Worm (Caenorhabditis elegans) whole organism, L2 larva: ENCODE measurements around the gene F15D4.6.
A peak's percentile ranks its signal among the peaks of the same experiment; 100 is the strongest.

Experiments
- C34F6.9 ChIP-seq: fragments of 150-350 bp; optimal IDR thresholded peaks from 2 replicates; lab custom pipeline; 2014; ENCODE audit warnings: missing biosample characterization, missing genetic modification characterization
- F13H6.1 ChIP-seq: sonication (generic microtip); optimal IDR thresholded peaks from 2 replicates; lab custom pipeline; 2016; ENCODE audit warnings: missing genetic modification characterization, missing compliant biosample characterization
- R02D3.7 ChIP-seq: fragments of 150-350 bp; optimal IDR thresholded peaks from 2 replicates; lab custom pipeline; 2014; ENCODE audit warnings: missing biosample characterization, missing genetic modification characterization
- Y55F3AM.14 ChIP-seq: fragments of 200-800 bp; sonication (Bioruptor generic); optimal IDR thresholded peaks from 2 replicates; lab custom pipeline; 2018; ENCODE audit warnings: mild to moderate bottlenecking, missing genetic modification characterization, missing compliant biosample characterization
- ZK546.5 ChIP-seq: sonication (generic microtip); optimal IDR thresholded peaks from 2 replicates; lab custom pipeline; 2017; ENCODE audit warnings: missing biosample characterization, missing genetic modification characterization
- alr-1 ChIP-seq: fragments of 150-350 bp; optimal IDR thresholded peaks from 2 replicates; lab custom pipeline; 2014; ENCODE audit warnings: missing biosample characterization, missing genetic modification characterization
- aly-2 ChIP-seq: fragments of 150-350 bp; optimal IDR thresholded peaks from 2 replicates; lab custom pipeline; 2014; ENCODE audit warnings: missing biosample characterization, missing genetic modification characterization
- ama-1 ChIP-seq: fragments of 150-350 bp; optimal IDR thresholded peaks from 2 replicates; lab custom pipeline; 2018; ENCODE audit warnings: inconsistent platforms
- blmp-1 ChIP-seq: sonication (generic microtip); optimal IDR thresholded peaks from 2 replicates; lab custom pipeline; 2017; ENCODE audit warnings: missing genetic modification characterization, mild to moderate bottlenecking, missing compliant biosample characterization, antibody characterized with exemption, moderate library complexity; ENCODE audit not compliant: insufficient read depth
- ceh-16 ChIP-seq: fragments of 150-350 bp; optimal IDR thresholded peaks from 2 replicates; lab custom pipeline; 2014; ENCODE audit warnings: missing biosample characterization, missing genetic modification characterization
- ceh-82 ChIP-seq: fragments of 150-350 bp; optimal IDR thresholded peaks from 2 replicates; lab custom pipeline; 2014; ENCODE audit warnings: missing biosample characterization, missing genetic modification characterization
- crh-2 ChIP-seq: sonication (generic microtip); optimal IDR thresholded peaks from 2 replicates; lab custom pipeline; 2017; ENCODE audit warnings: missing biosample characterization, missing genetic modification characterization
- dmd-4 ChIP-seq: sonication (generic microtip); optimal IDR thresholded peaks from 2 replicates; lab custom pipeline; 2017; ENCODE audit warnings: missing biosample characterization, missing genetic modification characterization
- egl-27 ChIP-seq: sonication (generic microtip); optimal IDR thresholded peaks from 3 replicates; lab custom pipeline; 2017; ENCODE audit warnings: missing biosample characterization, missing genetic modification reagents, missing genetic modification characterization
- elt-1 ChIP-seq: fragments of 150-350 bp; optimal IDR thresholded peaks from 2 replicates; lab custom pipeline; 2014; ENCODE audit warnings: missing biosample characterization, missing genetic modification characterization
- elt-3 ChIP-seq: sonication (generic microtip); optimal IDR thresholded peaks from 2 replicates; lab custom pipeline; 2017; ENCODE audit warnings: missing biosample characterization, missing genetic modification characterization
- fos-1 ChIP-seq: fragments of 150-350 bp; optimal IDR thresholded peaks from 2 replicates; lab custom pipeline; 2014; ENCODE audit warnings: missing biosample characterization, missing genetic modification characterization
- gmeb-1 ChIP-seq: fragments of 150-350 bp; optimal IDR thresholded peaks from 2 replicates; lab custom pipeline; 2014; ENCODE audit warnings: missing biosample characterization, missing genetic modification characterization
- lin-11 ChIP-seq: fragments of 150-350 bp; sonication (generic microtip); optimal IDR thresholded peaks from 2 replicates; lab custom pipeline; 2014; ENCODE audit warnings: missing biosample characterization, missing genetic modification characterization, inconsistent platforms, mixed read lengths
- lin-13 ChIP-seq: fragments of 150-350 bp; optimal IDR thresholded peaks from 2 replicates; lab custom pipeline; 2014; ENCODE audit warnings: missing biosample characterization, missing genetic modification reagents, missing genetic modification characterization
- lin-39 ChIP-seq: fragments of 150-350 bp; optimal IDR thresholded peaks from 2 replicates; lab custom pipeline; 2014; ENCODE audit warnings: missing biosample characterization, missing genetic modification reagents, missing genetic modification characterization
- lsy-2 ChIP-seq, 2 experiments: fragments of 150-350 bp in 1 of 2; sonication (generic microtip) in 1 of 2; optimal IDR thresholded peaks; 2 replicates each; lab custom pipeline; 2014 to 2017; ENCODE audit warnings: missing biosample characterization in 2 of 2, missing genetic modification characterization in 2 of 2
- mab-5 ChIP-seq: fragments of 150-350 bp; optimal IDR thresholded peaks from 2 replicates; lab custom pipeline; 2014; ENCODE audit warnings: missing biosample characterization, missing genetic modification characterization
- mbf-1 ChIP-seq: sonication (generic microtip); optimal IDR thresholded peaks from 2 replicates; lab custom pipeline; 2017; ENCODE audit warnings: missing biosample characterization, missing genetic modification characterization
- mdl-1 ChIP-seq, 2 experiments: fragments of 150-350 bp in 1 of 2; sonication (generic microtip) in 1 of 2; optimal IDR thresholded peaks; 2 replicates each; lab custom pipeline; 2017; ENCODE audit warnings: missing biosample characterization in 2 of 2, missing genetic modification characterization in 2 of 2
- nhr-10 ChIP-seq: sonication (generic microtip); optimal IDR thresholded peaks from 2 replicates; lab custom pipeline; 2017; ENCODE audit warnings: missing biosample characterization, missing genetic modification characterization
- nhr-11 ChIP-seq: fragments of 150-350 bp; optimal IDR thresholded peaks from 2 replicates; lab custom pipeline; 2014; ENCODE audit warnings: missing biosample characterization, missing genetic modification characterization
- nhr-12 ChIP-seq: fragments of 150-350 bp; optimal IDR thresholded peaks from 2 replicates; lab custom pipeline; 2014; ENCODE audit warnings: missing biosample characterization, missing genetic modification characterization
- nhr-129 ChIP-seq: fragments of 150-350 bp; optimal IDR thresholded peaks from 2 replicates; lab custom pipeline; 2014; ENCODE audit warnings: missing biosample characterization, missing genetic modification characterization
- nhr-21 ChIP-seq: fragments of 150-350 bp; optimal IDR thresholded peaks from 2 replicates; lab custom pipeline; 2014; ENCODE audit warnings: missing biosample characterization, missing genetic modification characterization
- nhr-23 ChIP-seq: fragments of 150-350 bp; optimal IDR thresholded peaks from 2 replicates; lab custom pipeline; 2014; ENCODE audit warnings: missing biosample characterization, missing genetic modification reagents, missing genetic modification characterization
- nhr-237 ChIP-seq: fragments of 150-350 bp; optimal IDR thresholded peaks from 2 replicates; lab custom pipeline; 2014; ENCODE audit warnings: missing biosample characterization, missing genetic modification characterization
- nhr-25 ChIP-seq: fragments of 150-350 bp; sonication (generic microtip); optimal IDR thresholded peaks from 3 replicates; lab custom pipeline; 2014; ENCODE audit warnings: missing biosample characterization, missing genetic modification characterization
- nhr-6 ChIP-seq: fragments of 150-350 bp; optimal IDR thresholded peaks from 2 replicates; lab custom pipeline; 2014; ENCODE audit warnings: missing biosample characterization, missing genetic modification characterization
- nhr-77 ChIP-seq: fragments of 150-350 bp; optimal IDR thresholded peaks from 2 replicates; lab custom pipeline; 2014; ENCODE audit warnings: missing biosample characterization, missing genetic modification characterization
- peb-1 ChIP-seq: fragments of 150-350 bp; optimal IDR thresholded peaks from 2 replicates; lab custom pipeline; 2014; ENCODE audit warnings: missing biosample characterization, missing genetic modification characterization
- sem-4 ChIP-seq: fragments of 150-350 bp; optimal IDR thresholded peaks from 2 replicates; lab custom pipeline; 2014; ENCODE audit warnings: missing biosample characterization, missing genetic modification reagents, missing genetic modification characterization
- skn-1 ChIP-seq: sonication (generic microtip); optimal IDR thresholded peaks from 2 replicates; lab custom pipeline; 2017; ENCODE audit warnings: missing biosample characterization, missing genetic modification characterization
- sma-3 ChIP-seq: sonication (generic microtip); optimal IDR thresholded peaks from 2 replicates; lab custom pipeline; 2016; ENCODE audit warnings: missing genetic modification reagents, missing genetic modification characterization, missing compliant biosample characterization
- sma-9 ChIP-seq, 2 experiments: fragments of 150-350 bp in 1 of 2; sonication (generic microtip) in 1 of 2; optimal IDR thresholded peaks; 2 replicates each; lab custom pipeline; 2014 to 2016; ENCODE audit warnings: missing genetic modification characterization in 2 of 2, mild to moderate bottlenecking in 1 of 2, missing biosample characterization in 1 of 2, missing compliant biosample characterization in 1 of 2, missing genetic modification reagents in 1 of 2, moderate library complexity in 1 of 2
- snpc-4 ChIP-seq: fragments of 150-350 bp; optimal IDR thresholded peaks from 2 replicates; lab custom pipeline; 2014; ENCODE audit warnings: missing biosample characterization, missing genetic modification characterization
- unc-39 ChIP-seq: fragments of 150-350 bp; optimal IDR thresholded peaks from 2 replicates; lab custom pipeline; 2014; ENCODE audit warnings: missing biosample characterization, missing genetic modification characterization
- unc-55 ChIP-seq: fragments of 150-350 bp; sonication (generic microtip); optimal IDR thresholded peaks from 3 replicates; lab custom pipeline; 2014; ENCODE audit warnings: missing biosample characterization, missing genetic modification reagents, missing genetic modification characterization
- unc-62 ChIP-seq: fragments of 150-350 bp; optimal IDR thresholded peaks from 2 replicates; lab custom pipeline; 2014; ENCODE audit warnings: missing biosample characterization, missing genetic modification reagents, missing genetic modification characterization
- zag-1 ChIP-seq: fragments of 150-350 bp; optimal IDR thresholded peaks from 2 replicates; lab custom pipeline; 2014; ENCODE audit warnings: missing biosample characterization, missing genetic modification characterization
- ztf-1 ChIP-seq: fragments of 200-800 bp; sonication (Bioruptor generic); conservative IDR thresholded peaks from 2 replicates; pipeline ENCODE4 v1.3.6; 2022; ENCODE audit warnings: missing genetic modification characterization, missing compliant biosample characterization
- ztf-11 ChIP-seq: sonication (generic microtip); optimal IDR thresholded peaks from 2 replicates; lab custom pipeline; 2017; ENCODE audit warnings: missing biosample characterization, missing genetic modification characterization
- ztf-4 ChIP-seq: fragments of 150-350 bp; optimal IDR thresholded peaks from 2 replicates; lab custom pipeline; 2014; ENCODE audit warnings: missing biosample characterization, missing genetic modification characterization

The F15D4.6 gene

ce11 chrII:13291406-13292124, 42.6 kb downstream of the F15D4.6 start (continued):
- TF ChIP-seq lin-11 (tag; lab: Kevin White, UChicago): no peak
- no peak for TF ChIP-seq nhr-11
- TF ChIP-seq elt-1: no peak
- TF ChIP-seq, all 48 proteins: peak for 21

ce11 chrII:13292913-13293312, 43.9 kb downstream of the F15D4.6 start:
- TF ChIP-seq nhr-11 (no peak), mdl-1 (tag; optimal IDR thresholded peaks at IDR 0.05; lab: Kevin White, UChicago) (no peak), nhr-10 (tag; lab: Kevin White, UChicago) (no peak), elt-3 (tag; lab: Kevin White, UChicago) (no peak), R02D3.7 (tag; lab: Kevin White, UChicago) (no peak), alr-1 (no peak), nhr-25 (tag; lab: Kevin White, UChicago) (no peak), fos-1 (tag; lab: Kevin White, UChicago) (peak; percentile 4), dmd-4 (no peak), C34F6.9 (peak; percentile 20), skn-1 (tag; lab: Kevin White, UChicago) (no peak), unc-62 (no peak), snpc-4 (tag; lab: Kevin White, UChicago) (no peak), nhr-129 (tag; lab: Kevin White, UChicago) (no peak), unc-55 (GFP tag; lab: Kevin White, UChicago) (no peak), nhr-237 (tag; lab: Kevin White, UChicago) (no peak), zag-1 (no peak), mbf-1 (tag; lab: Kevin White, UChicago) (no peak), lsy-2 (tag; optimal IDR thresholded peaks at IDR 0.05; lab: Kevin White, UChicago) (peak in 1 of 2 experiments; percentile 40), F13H6.1 (tag; lab: Kevin White, UChicago) (no peak), peb-1 (tag; lab: Kevin White, UChicago) (no peak), lin-13 (GFP tag; lab: Kevin White, UChicago) (no peak), aly-2 (tag; lab: Kevin White, UChicago) (no peak), lin-39 (tag; lab: Kevin White, UChicago) (no peak), blmp-1 (tag; lab: Kevin White, UChicago) (peak; percentile 37), nhr-23 (tag; lab: Kevin White, UChicago) (no peak), ama-1 (lab: Kevin White, UChicago) (no peak), unc-39 (tag; lab: Kevin White, UChicago) (no peak), sma-3 (GFP tag; lab: Kevin White, UChicago) (peak; percentile 62), gmeb-1 (tag; lab: Kevin White, UChicago) (no peak), elt-1 (peak; percentile 21), ztf-1 (GFP tag; lab: Robert Waterston, UW) (no peak), nhr-6 (tag; lab: Kevin White, UChicago) (no peak), egl-27 (tag; lab: Kevin White, UChicago) (no peak), ceh-82 (tag; lab: Kevin White, UChicago) (no peak), sem-4 (no peak), nhr-12 (tag; lab: Kevin White, UChicago) (no peak), crh-2 (tag; lab: Kevin White, UChicago) (no peak), sma-9 (GFP tag; optimal IDR thresholded peaks at IDR 0.05; lab: Kevin White, UChicago) (peak; percentile 90), sma-9 (tag; optimal IDR thresholded peaks at IDR 0.05; lab: Kevin White, UChicago) (no peak), lin-11 (tag; lab: Kevin White, UChicago) (no peak), ZK546.5 (no peak), Y55F3AM.14 (GFP tag; lab: Kevin White, UChicago) (no peak), mab-5 (no peak), ztf-4 (tag; lab: Kevin White, UChicago) (no peak), ztf-11 (tag; lab: Kevin White, UChicago) (no peak), ceh-16 (no peak), nhr-77 (tag; lab: Kevin White, UChicago) (no peak), nhr-21 (tag; lab: Kevin White, UChicago) (peak; percentile 78)
